Fruit fly (Drosophila melanogaster) whole organism, embryonic: ENCODE results near the gene Vdup1.

Source experiments
- ATbp ChIP-seq: fragments of 200-800 bp; sonication (Bioruptor generic); optimal IDR thresholded peaks from 2 replicates; lab custom pipeline; 2017; ENCODE audit warnings: missing biosample characterization, mild to moderate bottlenecking, missing genetic modification characterization, missing genetic modification reagents
- CG11247 ChIP-seq: fragments of 200-800 bp; sonication (Bioruptor generic); IDR thresholded peaks from 2 replicates; pipeline ENCODE4 v1.3.6; 2022; ENCODE audit warnings: missing biosample characterization, missing genetic modification characterization
- CG12071 ChIP-seq: fragments of 200-800 bp; sonication (Bioruptor generic); optimal IDR thresholded peaks from 3 replicates; lab custom pipeline; 2018; ENCODE audit warnings: missing biosample characterization, mild to moderate bottlenecking, missing genetic modification characterization
- CG12659 ChIP-seq: fragments of 200-800 bp; sonication (Bioruptor generic); optimal IDR thresholded peaks from 3 replicates; lab custom pipeline; 2017; ENCODE audit warnings: mild to moderate bottlenecking, missing biosample characterization, missing genetic modification reagents, missing genetic modification characterization
- CG13287 ChIP-seq: fragments of 200-800 bp; sonication (Bioruptor generic); IDR thresholded peaks from 2 replicates; pipeline ENCODE4 v1.3.6; 2022; ENCODE audit warnings: missing biosample characterization, missing genetic modification characterization; ENCODE audit not compliant: partially characterized antibody
- CG14014 ChIP-seq: fragments of 200-800 bp; sonication (Bioruptor generic); IDR thresholded peaks from 2 replicates; pipeline ENCODE4 v1.3.6; 2022; ENCODE audit warnings: missing biosample characterization, missing genetic modification characterization
- CG15011 ChIP-seq: fragments of 200-800 bp; sonication (Bioruptor generic); optimal IDR thresholded peaks from 3 replicates; lab custom pipeline; 2018; ENCODE audit warnings: missing biosample characterization, mild to moderate bottlenecking, missing genetic modification characterization
- CG15073 ChIP-seq: fragments of 200-800 bp; sonication (Bioruptor generic); optimal IDR thresholded peaks from 2 replicates; lab custom pipeline; 2016; ENCODE audit warnings: missing biosample characterization, missing genetic modification characterization
- CG2678 ChIP-seq: fragments of 200-800 bp; sonication (Bioruptor generic); optimal IDR thresholded peaks from 3 replicates; lab custom pipeline; 2019; ENCODE audit warnings: missing biosample characterization, mild to moderate bottlenecking, missing genetic modification characterization, moderate library complexity
- CG2712 ChIP-seq: fragments of 200-800 bp; optimal IDR thresholded peaks from 3 replicates; lab custom pipeline; 2019; ENCODE audit warnings: missing biosample characterization, mild to moderate bottlenecking, missing genetic modification characterization, moderate library complexity
- CG2889 ChIP-seq: fragments of 200-800 bp; sonication (Bioruptor generic); IDR thresholded peaks from 3 replicates; pipeline ENCODE4 v1.3.6; 2022; ENCODE audit warnings: missing biosample characterization, missing genetic modification characterization
- CG33213 ChIP-seq: fragments of 200-800 bp; sonication (Bioruptor generic); optimal IDR thresholded peaks from 3 replicates; lab custom pipeline; 2016; ENCODE audit warnings: missing biosample characterization, missing genetic modification characterization
- CG3726 ChIP-seq: fragments of 200-800 bp; sonication (Bioruptor generic); IDR thresholded peaks from 3 replicates; pipeline ENCODE4, ENCODE4 v1.3.6; 2022; ENCODE audit warnings: missing biosample characterization, missing genetic modification characterization
- CG4360 ChIP-seq: fragments of 200-800 bp; sonication (Bioruptor generic); IDR thresholded peaks from 2 replicates; pipeline ENCODE4 v1.3.6; 2022; ENCODE audit warnings: missing biosample characterization, missing genetic modification characterization
- CG43689 ChIP-seq: fragments of 200-800 bp; sonication (Bioruptor generic); IDR thresholded peaks from 2 replicates; pipeline ENCODE4 v1.3.6; 2022; ENCODE audit warnings: missing biosample characterization, missing genetic modification characterization
- CG7357 ChIP-seq: fragments of 200-800 bp; sonication (Bioruptor generic); IDR thresholded peaks from 3 replicates; pipeline ENCODE4 v1.3.6; 2022; ENCODE audit warnings: missing biosample characterization, missing genetic modification characterization
- CG8944 ChIP-seq: fragments of 200-800 bp; sonication (Bioruptor generic); optimal IDR thresholded peaks from 3 replicates; lab custom pipeline; 2016; ENCODE audit warnings: missing biosample characterization, missing genetic modification characterization
- D19B ChIP-seq: fragments of 200-800 bp; sonication (Bioruptor generic); optimal IDR thresholded peaks from 2 replicates; lab custom pipeline; 2017; ENCODE audit warnings: missing biosample characterization, mild to moderate bottlenecking, missing genetic modification characterization
- Dbx ChIP-seq: fragments of 200-800 bp; sonication (Bioruptor generic); IDR thresholded peaks from 3 replicates; pipeline ENCODE4 v1.3.6; 2022; ENCODE audit warnings: missing biosample characterization, missing genetic modification characterization
- Deaf1 ChIP-seq: fragments of 200-800 bp; optimal IDR thresholded peaks from 3 replicates; lab custom pipeline; 2019; ENCODE audit warnings: missing biosample characterization, mild to moderate bottlenecking, missing genetic modification characterization, moderate library complexity
- Dip2 ChIP-seq: fragments of 200-800 bp; sonication (Bioruptor generic); IDR thresholded peaks from 2 replicates; pipeline ENCODE4 v1.3.6; 2022; ENCODE audit warnings: missing biosample characterization, missing genetic modification characterization
- Ets65A ChIP-seq: fragments of 200-800 bp; sonication (Bioruptor generic); peaks from one replicate; lab custom pipeline; 2016; ENCODE audit warnings: missing biosample characterization, missing genetic modification characterization
- H2.0 ChIP-seq: fragments of 200-800 bp; sonication (Bioruptor generic); IDR thresholded peaks from 2 replicates; pipeline ENCODE4 v1.3.6; 2022; ENCODE audit warnings: missing biosample characterization, missing genetic modification characterization
- HLH54F ChIP-seq: fragments of 200-800 bp; sonication (Bioruptor generic); optimal IDR thresholded peaks from 3 replicates; lab custom pipeline; 2016; ENCODE audit warnings: missing biosample characterization, missing genetic modification characterization
- Hey ChIP-seq: fragments of 200-800 bp; sonication (Bioruptor generic); optimal IDR thresholded peaks from 3 replicates; lab custom pipeline; 2018; ENCODE audit warnings: missing biosample characterization, mild to moderate bottlenecking, missing genetic modification characterization
- MBD-R2 ChIP-seq: fragments of 200-800 bp; sonication (Bioruptor generic); IDR thresholded peaks from 2 replicates; pipeline ENCODE4 v1.3.6; 2022; ENCODE audit warnings: missing biosample characterization, missing genetic modification characterization
- Nf-YC ChIP-seq: fragments of 200-800 bp; optimal IDR thresholded peaks from 3 replicates; lab custom pipeline; 2019; ENCODE audit warnings: missing biosample characterization, mild to moderate bottlenecking, missing genetic modification characterization, moderate library complexity
- Oli ChIP-seq: fragments of 200-800 bp; sonication (Bioruptor generic); optimal IDR thresholded peaks from 2 replicates; lab custom pipeline; 2018; ENCODE audit warnings: missing biosample characterization, mild to moderate bottlenecking, missing genetic modification characterization, moderate library complexity
- Rfx ChIP-seq: fragments of 200-800 bp; sonication (Bioruptor generic); IDR thresholded peaks from 2 replicates; pipeline ENCODE4 v1.3.6; 2022; ENCODE audit warnings: missing biosample characterization, missing genetic modification characterization
- Stat92E ChIP-seq, 3 experiments: fragments of >200 bp in 2 of 3; fragments of 200-800 bp in 1 of 3; sonication (Bioruptor generic) in 1 of 3; optimal IDR thresholded peaks; 2 replicates each; lab custom pipeline; 2017 to 2019; ENCODE audit warnings: missing biosample characterization in 3 of 3, missing genetic modification characterization in 3 of 3, mild to moderate bottlenecking in 1 of 3, moderate library complexity in 1 of 3
- TFAM ChIP-seq: fragments of 200-800 bp; sonication (Bioruptor generic); optimal IDR thresholded peaks from 2 replicates; lab custom pipeline; 2017; ENCODE audit warnings: missing biosample characterization, missing genetic modification characterization, inconsistent platforms
- cad ChIP-seq: fragments of >200 bp; optimal IDR thresholded peaks from 2 replicates; lab custom pipeline; 2017; ENCODE audit warnings: missing biosample characterization, missing genetic modification characterization
- cato ChIP-seq: fragments of 200-800 bp; sonication (Bioruptor generic); optimal IDR thresholded peaks from 2 replicates; lab custom pipeline; 2016; ENCODE audit warnings: missing biosample characterization, missing genetic modification characterization, borderline replicate concordance
- ewg ChIP-seq: fragments of 200-800 bp; sonication (Bioruptor generic); optimal IDR thresholded peaks from 3 replicates; lab custom pipeline; 2017; ENCODE audit warnings: mild to moderate bottlenecking, missing biosample characterization, missing genetic modification reagents, missing genetic modification characterization
- fu2 ChIP-seq: fragments of 200-800 bp; sonication (Bioruptor generic); optimal IDR thresholded peaks from 2 replicates; lab custom pipeline; 2016; ENCODE audit warnings: missing biosample characterization, missing genetic modification characterization
- gcm2 ChIP-seq: fragments of 200-800 bp; sonication (Bioruptor generic); optimal IDR thresholded peaks from 2 replicates; lab custom pipeline; 2016; ENCODE audit warnings: missing biosample characterization, missing genetic modification characterization
- grn ChIP-seq: fragments of 200-800 bp; sonication (Bioruptor generic); optimal IDR thresholded peaks from 3 replicates; lab custom pipeline; 2017; ENCODE audit warnings: missing biosample characterization, missing genetic modification characterization
- ham ChIP-seq: fragments of 200-800 bp; sonication (Bioruptor generic); IDR thresholded peaks from 2 replicates; pipeline ENCODE4 v1.3.6; 2022; ENCODE audit warnings: missing biosample characterization, missing genetic modification characterization
- kah ChIP-seq: fragments of 200-800 bp; sonication (Bioruptor generic); optimal IDR thresholded peaks from 2 replicates; lab custom pipeline; 2018; ENCODE audit warnings: missing biosample characterization, mild to moderate bottlenecking, missing genetic modification characterization
- ken ChIP-seq: fragments of 200-800 bp; sonication (Bioruptor generic); IDR thresholded peaks from 3 replicates; pipeline ENCODE4 v1.3.6; 2022; ENCODE audit warnings: missing biosample characterization, missing genetic modification characterization
- lab ChIP-seq: fragments of 200-800 bp; sonication (Bioruptor generic); optimal IDR thresholded peaks from 3 replicates; lab custom pipeline; 2017; ENCODE audit warnings: missing biosample characterization, missing genetic modification characterization, mild to moderate bottlenecking, moderate library complexity, missing genetic modification reagents
- nerfin-2 ChIP-seq: fragments of 200-800 bp; sonication (Bioruptor generic); IDR thresholded peaks from 2 replicates; pipeline ENCODE4 v1.3.6; 2022; ENCODE audit warnings: missing biosample characterization, missing genetic modification characterization; ENCODE audit not compliant: partially characterized antibody
- nom ChIP-seq: fragments of 200-800 bp; sonication (Bioruptor generic); optimal IDR thresholded peaks from 2 replicates; lab custom pipeline; 2017; ENCODE audit warnings: missing biosample characterization, missing genetic modification characterization, mild to moderate bottlenecking, moderate library complexity, missing genetic modification reagents
- org-1 ChIP-seq: fragments of 200-800 bp; sonication (Bioruptor generic); optimal IDR thresholded peaks from 2 replicates; lab custom pipeline; 2017; ENCODE audit warnings: missing biosample characterization, missing genetic modification characterization
- phol ChIP-seq: fragments of 200-800 bp; sonication (Bioruptor generic); optimal IDR thresholded peaks from 3 replicates; lab custom pipeline; 2018; ENCODE audit warnings: missing biosample characterization, mild to moderate bottlenecking, missing genetic modification characterization, moderate library complexity
- scrt ChIP-seq: fragments of 200-800 bp; sonication (Bioruptor generic); optimal IDR thresholded peaks from 2 replicates; lab custom pipeline; 2018; ENCODE audit warnings: missing biosample characterization, mild to moderate bottlenecking, missing genetic modification characterization, moderate library complexity
- stc ChIP-seq: fragments of 200-800 bp; sonication (Bioruptor generic); IDR thresholded peaks from 2 replicates; pipeline ENCODE4 v1.3.6; 2022; ENCODE audit warnings: missing biosample characterization, missing genetic modification characterization
- tx ChIP-seq: fragments of 200-800 bp; sonication (Bioruptor generic); optimal IDR thresholded peaks from 2 replicates; lab custom pipeline; 2016; ENCODE audit warnings: missing biosample characterization, missing genetic modification characterization
- vvl ChIP-seq: fragments of 200-800 bp; sonication (Bioruptor generic); IDR thresholded peaks from 2 replicates; pipeline ENCODE4 v1.3.6; 2022; ENCODE audit warnings: missing biosample characterization, missing genetic modification characterization
- z ChIP-seq: fragments of 200-800 bp; sonication (Bioruptor generic); IDR thresholded peaks from 3 replicates; pipeline ENCODE4 v1.3.6; 2022; ENCODE audit warnings: missing biosample characterization, missing genetic modification characterization

Vdup1 gene

DNA sequence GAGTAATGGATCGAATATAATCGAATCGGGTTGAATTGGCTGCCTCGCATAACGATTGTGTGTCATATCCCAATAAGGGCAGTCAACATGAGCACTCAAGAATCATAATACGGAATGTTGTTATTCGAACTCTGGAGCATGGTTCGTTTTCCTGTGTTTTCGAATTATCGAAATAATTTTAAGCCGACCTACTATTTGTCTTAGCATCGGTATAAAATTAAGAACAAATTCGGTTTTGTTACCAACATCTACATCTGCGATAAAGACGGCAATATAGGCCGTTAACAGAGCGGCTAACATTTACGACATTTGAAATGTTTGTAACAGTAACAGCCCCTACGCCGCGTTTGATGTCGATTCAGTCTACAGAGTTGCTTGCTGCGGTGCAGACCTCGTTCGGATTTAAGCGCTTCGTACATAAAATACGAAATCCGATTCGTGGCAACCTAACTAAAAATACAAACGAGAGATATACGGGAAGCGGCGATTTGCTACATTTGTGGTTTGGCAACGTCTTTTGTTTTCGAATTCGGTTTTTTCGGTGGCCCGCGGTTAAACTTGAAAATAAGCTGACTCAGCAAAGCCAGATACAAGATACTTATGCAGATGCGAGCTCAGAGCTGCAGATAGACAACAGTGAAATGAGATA, 18.2 kb downstream of the Vdup1 start (continued):
- no peak for TF ChIP-seq ewg (GFP tag; lab: Kevin White, UChicago)
- no peak for TF ChIP-seq HLH54F (GFP tag; lab: Kevin White, UChicago)
- no peak for TF ChIP-seq Ets65A (GFP tag; lab: Kevin White, UChicago)
- TF ChIP-seq CG15073, result no peak
- TF ChIP-seq Dbx (GFP tag; lab: Robert Waterston, UW), result peak; percentile 59; the same call in 2 of the 3 replicates
- TF ChIP-seq ken (GFP tag; lab: Robert Waterston, UW), result peak; percentile 14; the same call in 1 of the 3 replicates
- peak; percentile 17 for TF ChIP-seq nom (GFP tag; lab: Kevin White, UChicago)
- TF ChIP-seq grn (GFP tag; lab: Kevin White, UChicago), result no peak
- TF ChIP-seq CG43689 (GFP tag; lab: Robert Waterston, UW), result no peak
- TF ChIP-seq phol (tag; lab: Kevin White, UChicago), result no peak
- TF ChIP-seq ATbp (GFP tag; lab: Kevin White, UChicago), result no peak
- no peak for TF ChIP-seq D19B
- TF ChIP-seq CG8944, result no peak
- peak; percentile 40 for TF ChIP-seq CG2678 (tag; lab: Kevin White, UChicago)
- TF ChIP-seq Dip2 (GFP tag; lab: Robert Waterston, UW), result no peak
- TF ChIP-seq nerfin-2, result no peak
- TF ChIP-seq TFAM, result no peak
- no peak for TF ChIP-seq kah (GFP tag; lab: Kevin White, UChicago)
- TF ChIP-seq fu2, result no peak
- TF ChIP-seq ham (GFP tag; lab: Robert Waterston, UW), result no peak
- TF ChIP-seq CG11247 (GFP tag; lab: Robert Waterston, UW), result no peak
- no peak for TF ChIP-seq stc (GFP tag; lab: Robert Waterston, UW)
- TF ChIP-seq cato, result no peak
- TF ChIP-seq CG3726 (GFP tag; lab: Robert Waterston, UW), result no peak
- TF ChIP-seq Rfx, result peak; percentile 24; the same call in 1 of the 2 replicates
- peak; percentile 91 for TF ChIP-seq Deaf1 (tag; lab: Kevin White, UChicago)
- no peak for TF ChIP-seq scrt (GFP tag; lab: Kevin White, UChicago)
- no peak for TF ChIP-seq org-1 (GFP tag; lab: Kevin White, UChicago)
- no peak for TF ChIP-seq CG7357 (GFP tag; lab: Robert Waterston, UW)
- no peak for TF ChIP-seq CG12071 (GFP tag; lab: Kevin White, UChicago)
- no peak for TF ChIP-seq CG4360
- TF ChIP-seq CG15011 (GFP tag; lab: Kevin White, UChicago), result no peak
- TF ChIP-seq Stat92E (GFP tag; optimal IDR thresholded peaks at IDR 0.05; lab: Kevin White, UChicago), result no peak
- TF ChIP-seq lab (GFP tag; lab: Kevin White, UChicago), result peak; percentile 61
- TF ChIP-seq gcm2, result peak; percentile 5
- TF ChIP-seq cad, result no peak
- TF ChIP-seq Hey (tag; lab: Kevin White, UChicago), result no peak
- peak; percentile 60; the same call in 1 of the 2 replicates for TF ChIP-seq vvl (GFP tag; lab: Robert Waterston, UW)
- no peak for TF ChIP-seq H2.0 (GFP tag; lab: Robert Waterston, UW)
- TF ChIP-seq CG14014 (GFP tag; lab: Robert Waterston, UW), result no peak; the same call in 1 of the 2 replicates
- peak; percentile 44 for TF ChIP-seq Nf-YC (tag; lab: Kevin White, UChicago)
- peak; percentile 44; the same call in 1 of the 2 replicates for TF ChIP-seq CG13287 (GFP tag; lab: Robert Waterston, UW)
- peak; percentile 2 for TF ChIP-seq CG2712 (tag; lab: Kevin White, UChicago)
- TF ChIP-seq tx (GFP tag; lab: Kevin White, UChicago), result no peak
- TF ChIP-seq CG33213 (GFP tag; lab: Kevin White, UChicago), result no peak
- TF ChIP-seq CG2889, result no peak
- TF ChIP-seq MBD-R2 (GFP tag; lab: Robert Waterston, UW), result peak; percentile 4; the same call in 1 of the 2 replicates
- peak; percentile 23 for TF ChIP-seq CG12659
- TF ChIP-seq z (GFP tag; lab: Robert Waterston, UW), result no peak
- TF ChIP-seq Oli (tag; lab: Kevin White, UChicago), result no peak
